Worm (Caenorhabditis elegans): Measurements from ENCODE around the gene clk-1.

- TF ChIP-seq elt-1 (tag; optimal IDR thresholded peaks at IDR 0.05) (no peak), snpc-4 (tag; optimal IDR thresholded peaks at IDR 0.05) (no peak), pqm-1 (tag; optimal IDR thresholded peaks at IDR 0.05) (no peak), nhr-237 (tag; optimal IDR thresholded peaks at IDR 0.05) (no peak), lin-39 (tag; optimal IDR thresholded peaks at IDR 0.05) (no peak), pha-4 (tag; optimal IDR thresholded peaks at IDR 0.05) (no peak), nhr-12 (tag; optimal IDR thresholded peaks at IDR 0.05) (no peak)
Measured at ce11 chrIII:5290230-5290629, 12.5 kb downstream of the clk-1 start.

All from whole organism, L3 larva.